Fruit fly (Drosophila melanogaster): ENCODE measurements around the gene kdn.
"Not testable (repeated sequence)": the region's sequence is repeated elsewhere in the genome, so short reads cannot be mapped to it uniquely, and the experiment has no call there.

dm6 chrX:6383920-6384319, 33.5 kb downstream of the kdn start, which contains the start of gene CG33664:
- not testable (repeated sequence) for TF ChIP-seq CTCF, CG8478 (optimal IDR thresholded peaks at IDR 0.05)
